Worm (Caenorhabditis elegans): Measurements from ENCODE around the gene T28A11.25.

T28A11.25 gene

DNA sequence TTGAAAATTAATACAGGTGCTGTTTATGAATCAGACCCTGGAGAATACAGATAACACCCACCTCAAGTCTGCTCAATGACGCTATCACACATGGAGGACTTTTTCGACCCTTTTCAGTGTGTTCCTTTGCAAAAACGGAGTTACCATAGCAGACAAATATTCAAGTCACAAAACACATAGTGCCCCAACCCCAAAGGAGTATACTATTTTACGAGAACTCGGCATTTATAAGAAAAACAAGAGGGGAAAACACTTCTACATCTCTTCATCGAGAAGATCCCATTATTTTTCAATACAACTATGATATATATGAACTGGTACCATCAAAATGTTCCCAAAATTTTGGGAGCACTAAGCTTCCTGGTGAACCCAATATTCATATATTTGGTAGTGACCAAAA, 36.9 kb upstream of the T28A11.25 start, which contains the start of gene srj-7:
Gene srj-7, plus strand, starts transcription at position 301 of the 400 bp plus-strand sequence.
- no peak for TF ChIP-seq fkh-10 (GFP tag; optimal IDR thresholded peaks at IDR 0.05)
- no peak for TF ChIP-seq ztf-11 (tag; optimal IDR thresholded peaks at IDR 0.05)
- TF ChIP-seq nfya-1 (tag; optimal IDR thresholded peaks at IDR 0.05; ENCODE audit: insufficient read depth), result no peak
- no peak for TF ChIP-seq egl-5 (tag; optimal IDR thresholded peaks at IDR 0.05)

DNA sequence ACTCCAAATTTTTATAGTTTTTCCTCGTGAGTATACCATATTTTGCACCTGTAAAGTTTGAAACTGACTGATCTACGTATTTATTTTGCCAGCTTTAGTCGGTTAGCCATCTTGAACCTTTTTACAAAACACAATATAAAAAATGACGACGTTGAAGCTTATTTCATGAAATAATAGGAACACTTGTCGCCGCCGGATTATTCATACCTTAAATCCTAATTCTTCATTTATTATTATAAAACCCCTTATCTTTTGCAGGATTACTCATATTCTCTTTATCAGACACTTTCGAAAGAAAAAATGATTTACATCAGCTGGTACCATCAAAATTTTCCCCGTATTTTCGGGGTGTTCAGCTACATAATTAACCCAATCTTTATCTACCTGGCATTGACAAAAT, 34.1 kb upstream of the T28A11.25 start, which contains the start of gene srj-8:
Gene srj-8, plus strand, starts transcription at position 301 of the 400 bp plus-strand sequence.
- TF ChIP-seq nfya-1 (tag; optimal IDR thresholded peaks at IDR 0.05; ENCODE audit: insufficient read depth) (no peak), elt-3 (tag; optimal IDR thresholded peaks at IDR 0.05) (no peak), ztf-11 (tag; optimal IDR thresholded peaks at IDR 0.05) (no peak), nhr-67 (tag; optimal IDR thresholded peaks at IDR 0.05) (no peak), fkh-2 (tag; optimal IDR thresholded peaks at IDR 0.05) (no peak), ceh-9 (tag; optimal IDR thresholded peaks at IDR 0.05) (no peak)

DNA sequence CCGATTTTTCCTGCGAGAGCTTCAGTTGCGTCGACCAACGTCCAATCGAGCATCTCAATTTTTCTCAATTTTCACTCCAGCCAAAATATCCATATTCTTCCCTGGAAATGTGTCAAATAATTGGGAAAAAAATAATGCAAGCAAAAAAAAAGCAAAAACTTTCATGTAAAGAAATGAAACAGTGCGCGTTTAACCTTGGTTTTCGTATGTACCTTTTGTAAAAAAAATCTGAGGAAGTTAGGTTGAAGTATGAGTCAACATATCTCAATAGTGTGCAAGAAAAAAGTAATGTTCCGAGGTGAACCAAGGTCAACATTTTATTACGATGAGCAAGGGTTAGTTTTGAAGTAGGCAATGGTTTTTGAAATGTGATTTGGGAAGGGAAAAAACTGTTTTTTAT, 31.5 kb upstream of the T28A11.25 start, which contains the start of gene T28A11.13:
Gene T28A11.13, minus strand, starts transcription at position 101 of the 400 bp plus-strand sequence.
- no peak for TF ChIP-seq nhr-67 (tag; optimal IDR thresholded peaks at IDR 0.05)
- no peak for TF ChIP-seq unc-39 (tag; optimal IDR thresholded peaks at IDR 0.05)
- TF ChIP-seq daf-12 (tag; optimal IDR thresholded peaks at IDR 0.05), result no peak
- no peak for TF ChIP-seq ZK546.5 (tag; optimal IDR thresholded peaks at IDR 0.05)
- no peak for TF ChIP-seq elt-3 (tag; optimal IDR thresholded peaks at IDR 0.05)
- no peak for TF ChIP-seq elt-2 (tag; optimal IDR thresholded peaks at IDR 0.05)
- TF ChIP-seq ama-1 (optimal IDR thresholded peaks at IDR 0.05), result no peak
- no peak for TF ChIP-seq R02D3.7 (tag; optimal IDR thresholded peaks at IDR 0.05)

DNA sequence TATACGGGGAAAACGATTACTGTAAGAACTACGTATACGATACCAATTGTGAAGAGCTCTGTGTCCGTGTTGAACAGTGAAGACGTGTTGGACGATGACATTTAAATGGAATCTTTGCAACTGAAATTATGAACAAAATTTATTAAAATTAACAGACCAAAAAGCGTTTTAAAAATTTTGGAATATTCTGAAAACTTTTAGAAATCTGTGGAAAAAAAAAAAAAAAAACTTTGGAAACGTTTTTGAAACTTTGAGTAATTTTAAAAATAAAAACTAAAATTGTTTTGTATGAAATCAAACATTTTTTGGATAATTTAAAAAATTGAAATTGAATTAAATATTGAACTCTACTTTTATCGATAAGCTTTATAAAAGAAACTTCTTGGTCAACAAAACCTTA, 25.6 kb upstream of the T28A11.25 start, which contains the start of gene srt-63:
Gene srt-63, minus strand, starts transcription at position 101 of the 400 bp plus-strand sequence.
- TF ChIP-seq jun-1 (tag; optimal IDR thresholded peaks at IDR 0.05) (no peak), aly-2 (tag; optimal IDR thresholded peaks at IDR 0.05) (no peak), ZK546.5 (tag; optimal IDR thresholded peaks at IDR 0.05) (no peak)

DNA sequence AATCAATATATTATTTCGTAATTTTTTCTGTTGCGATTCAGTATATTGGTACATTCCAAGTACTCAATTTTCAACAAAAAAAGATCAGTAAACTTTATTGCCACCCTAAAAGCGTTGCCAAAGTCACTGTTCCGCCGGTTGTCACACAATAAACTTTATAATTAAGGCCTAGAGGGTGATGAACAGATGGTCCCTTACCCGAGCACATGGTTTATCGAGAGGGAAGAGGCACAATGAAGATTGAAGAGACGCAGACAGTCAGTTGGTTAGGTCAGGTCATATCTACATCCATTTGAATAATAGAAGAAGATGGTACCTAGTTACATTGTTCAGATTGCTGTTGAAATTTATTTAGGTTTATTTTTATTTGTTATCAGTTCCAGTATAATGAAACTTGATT, 24.8 kb upstream of the T28A11.25 start:
- TF ChIP-seq lsy-12 (tag; optimal IDR thresholded peaks at IDR 0.05), result no peak
- no peak for TF ChIP-seq unc-62 (GFP tag; optimal IDR thresholded peaks at IDR 0.05)
- TF ChIP-seq ama-1 (optimal IDR thresholded peaks at IDR 0.05), result no peak
- no peak for TF ChIP-seq snpc-4 (tag; optimal IDR thresholded peaks at IDR 0.05)
- no peak for TF ChIP-seq nhr-77 (tag; optimal IDR thresholded peaks at IDR 0.05)
- TF ChIP-seq lin-39 (tag; optimal IDR thresholded peaks at IDR 0.05), result no peak
- TF ChIP-seq elt-3 (tag; optimal IDR thresholded peaks at IDR 0.05), result no peak
- TF ChIP-seq mdl-1 (tag; optimal IDR thresholded peaks at IDR 0.05), result no peak
- no peak for TF ChIP-seq nhr-12 (tag; optimal IDR thresholded peaks at IDR 0.05)
- TF ChIP-seq hmg-11 (tag; optimal IDR thresholded peaks at IDR 0.05), result no peak
- TF ChIP-seq ZK546.5 (tag; optimal IDR thresholded peaks at IDR 0.05), result no peak
- TF ChIP-seq ceh-28 (tag; optimal IDR thresholded peaks at IDR 0.05), result no peak
- no peak for TF ChIP-seq egl-27 (tag; optimal IDR thresholded peaks at IDR 0.05)
- TF ChIP-seq tbx-2 (tag; optimal IDR thresholded peaks at IDR 0.05), result no peak
- TF ChIP-seq jun-1 (tag; optimal IDR thresholded peaks at IDR 0.05), result no peak
- no peak for TF ChIP-seq ceh-16 (tag; optimal IDR thresholded peaks at IDR 0.05)
- no peak for TF ChIP-seq pqm-1 (tag; optimal IDR thresholded peaks at IDR 0.05)

DNA sequence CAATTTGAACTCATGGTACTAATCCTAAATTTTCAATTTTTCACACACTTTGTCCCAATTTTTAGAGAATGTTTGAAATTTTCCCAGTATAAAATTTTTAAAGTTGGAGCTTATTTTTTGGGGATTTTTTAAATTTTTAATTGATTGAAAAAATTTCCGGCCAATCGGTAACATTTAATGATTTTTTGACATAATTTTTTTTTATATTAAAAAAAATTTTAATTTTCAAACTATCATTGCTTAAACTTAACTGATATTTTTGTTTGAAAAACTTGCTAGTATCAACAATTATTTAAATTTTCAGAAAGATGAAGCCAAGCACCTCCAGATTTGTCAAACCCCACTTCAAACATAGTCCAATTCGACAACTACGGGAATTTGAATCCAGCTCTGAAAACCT, 24.3 kb upstream of the T28A11.25 start, which contains the start of gene T28A11.22:
Gene T28A11.22, plus strand, starts transcription at position 301 of the 400 bp plus-strand sequence.
- TF ChIP-seq nhr-11 (tag; optimal IDR thresholded peaks at IDR 0.05) (no peak), fkh-10 (GFP tag; optimal IDR thresholded peaks at IDR 0.05) (no peak), ZK546.5 (tag; optimal IDR thresholded peaks at IDR 0.05) (no peak)

DNA sequence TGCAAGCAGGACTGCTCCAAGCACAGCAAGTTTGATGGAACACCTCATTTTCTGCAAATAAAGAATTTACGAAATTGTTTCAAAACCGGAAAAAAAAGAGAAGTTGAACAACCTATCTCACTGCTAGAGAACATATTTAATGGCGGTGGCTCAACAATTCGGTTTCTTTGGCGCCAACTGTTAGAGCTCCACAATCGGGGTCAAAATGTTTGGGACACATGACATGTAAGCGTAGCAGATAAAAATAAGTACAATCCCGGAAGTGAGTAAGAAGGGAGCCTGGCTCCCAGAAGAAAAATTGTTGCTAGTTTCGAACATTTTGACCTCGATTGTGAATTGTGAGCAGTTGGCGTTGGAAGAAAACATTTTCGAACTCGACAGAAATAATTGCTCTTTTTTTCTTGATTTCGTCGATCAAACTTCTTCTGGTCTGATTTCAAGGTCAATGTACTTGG, 22.4 kb upstream of the T28A11.25 start, which contains the start of gene T28A11.16:
Gene T28A11.16, minus strand, starts transcription at position 51 of the 455 bp plus-strand sequence.
- no peak for TF ChIP-seq fkh-2 (tag; optimal IDR thresholded peaks at IDR 0.05)
- TF ChIP-seq fos-1 (tag; optimal IDR thresholded peaks at IDR 0.05), result no peak
- TF ChIP-seq mml-1 (tag; optimal IDR thresholded peaks at IDR 0.05), result no peak
- no peak for TF ChIP-seq ceh-82 (tag; optimal IDR thresholded peaks at IDR 0.05)
- TF ChIP-seq elt-2 (tag; optimal IDR thresholded peaks at IDR 0.05), result no peak
- TF ChIP-seq mdl-1 (tag; optimal IDR thresholded peaks at IDR 0.05), result no peak
- TF ChIP-seq skn-1 (tag; optimal IDR thresholded peaks at IDR 0.05), result no peak
- TF ChIP-seq pha-4 (tag; optimal IDR thresholded peaks at IDR 0.05), result no peak
- TF ChIP-seq unc-62 (GFP tag; optimal IDR thresholded peaks at IDR 0.05), result no peak
- no peak for TF ChIP-seq nhr-67 (tag; optimal IDR thresholded peaks at IDR 0.05)
- no peak for TF ChIP-seq tbx-2 (tag; optimal IDR thresholded peaks at IDR 0.05)
- TF ChIP-seq nhr-11 (tag; optimal IDR thresholded peaks at IDR 0.05), result no peak
- TF ChIP-seq sea-2 (GFP tag; optimal IDR thresholded peaks at IDR 0.05), result no peak
- TF ChIP-seq nhr-25 (tag; optimal IDR thresholded peaks at IDR 0.05), result no peak
- no peak for TF ChIP-seq aly-2 (tag; optimal IDR thresholded peaks at IDR 0.05)

All from whole organism, L3 larva.